Worm (Caenorhabditis elegans): ENCODE measurements around the gene cpg-19.

- TF ChIP-seq ztf-4 (tag; optimal IDR thresholded peaks at IDR 0.05) (no peak), nhr-6 (tag; optimal IDR thresholded peaks at IDR 0.05) (no peak), unc-55 (GFP tag; optimal IDR thresholded peaks at IDR 0.05) (peak; percentile 59)
Measured at ce11 chrX:16590803-16591202, 30.8 kb upstream of the cpg-19 start.
